Fruit fly (Drosophila melanogaster) whole organism, embryonic: Measurements from ENCODE around the gene Parg.
A peak's percentile ranks its signal among the peaks of the same experiment; 100 is the strongest.

Experiments used
- Asciz ChIP-seq: fragments of 200-800 bp; sonication (Bioruptor generic); optimal IDR thresholded peaks from 2 replicates; lab custom pipeline; 2017; ENCODE audit warnings: missing biosample characterization, mild to moderate bottlenecking, missing genetic modification characterization, missing genetic modification reagents
- Blimp-1 ChIP-seq: fragments of 200-800 bp; sonication (Bioruptor generic); optimal IDR thresholded peaks from 3 replicates; lab custom pipeline; 2018; ENCODE audit warnings: missing biosample characterization, missing genetic modification characterization, mild to moderate bottlenecking, moderate library complexity, missing genetic modification reagents
- CG11723 ChIP-seq: fragments of 200-800 bp; sonication (Bioruptor generic); optimal IDR thresholded peaks from 2 replicates; lab custom pipeline; 2017; ENCODE audit warnings: missing biosample characterization, mild to moderate bottlenecking, missing genetic modification characterization
- CG12071 ChIP-seq: fragments of 200-800 bp; sonication (Bioruptor generic); optimal IDR thresholded peaks from 3 replicates; lab custom pipeline; 2018; ENCODE audit warnings: missing biosample characterization, mild to moderate bottlenecking, missing genetic modification characterization
- CG12299 ChIP-seq: fragments of 200-800 bp; sonication (Bioruptor generic); optimal IDR thresholded peaks from 2 replicates; lab custom pipeline; 2018; ENCODE audit warnings: missing biosample characterization, mild to moderate bottlenecking, missing genetic modification characterization
- CG13287 ChIP-seq: fragments of 200-800 bp; sonication (Bioruptor generic); IDR thresholded peaks from 2 replicates; pipeline ENCODE4 v1.3.6; 2022; ENCODE audit warnings: missing biosample characterization, missing genetic modification characterization; ENCODE audit not compliant: partially characterized antibody
- CG15514 ChIP-seq: fragments of 200-800 bp; sonication (Bioruptor generic); optimal IDR thresholded peaks from 3 replicates; lab custom pipeline; 2017; ENCODE audit warnings: missing biosample characterization, missing genetic modification characterization, mild to moderate bottlenecking, moderate library complexity, missing genetic modification reagents
- CG16813 ChIP-seq: fragments of 200-800 bp; sonication (Bioruptor generic); IDR thresholded peaks from 3 replicates; pipeline ENCODE4 v1.3.6; 2022; ENCODE audit warnings: missing biosample characterization, missing genetic modification characterization; ENCODE audit not compliant: partially characterized antibody
- CG17328 ChIP-seq: fragments of 200-800 bp; sonication (Bioruptor generic); IDR thresholded peaks from 2 replicates; pipeline ENCODE4 v1.3.6; 2022; ENCODE audit warnings: missing biosample characterization, missing genetic modification characterization
- CG17912 ChIP-seq: fragments of 200-800 bp; sonication (Bioruptor generic); optimal IDR thresholded peaks from 2 replicates; lab custom pipeline; 2018; ENCODE audit warnings: missing biosample characterization, mild to moderate bottlenecking, missing genetic modification characterization
- CG3163 ChIP-seq: fragments of 200-800 bp; sonication (Bioruptor generic); optimal IDR thresholded peaks from 3 replicates; lab custom pipeline; 2016; ENCODE audit warnings: missing biosample characterization, missing genetic modification characterization
- CG34422 ChIP-seq: fragments of 200-800 bp; sonication (Bioruptor generic); IDR thresholded peaks from 3 replicates; pipeline ENCODE4 v1.3.6; 2022; ENCODE audit warnings: missing biosample characterization, missing genetic modification characterization
- CG4282 ChIP-seq: fragments of 200-800 bp; sonication (Bioruptor generic); optimal IDR thresholded peaks from 2 replicates; lab custom pipeline; 2016; ENCODE audit warnings: missing biosample characterization, missing genetic modification characterization
- CG4424 ChIP-seq: fragments of 200-800 bp; sonication (Bioruptor generic); optimal IDR thresholded peaks from 3 replicates; lab custom pipeline; 2016; ENCODE audit warnings: missing biosample characterization, missing genetic modification characterization
- CG4820 ChIP-seq: fragments of 200-800 bp; sonication (Bioruptor generic); optimal IDR thresholded peaks from 3 replicates; lab custom pipeline; 2016; ENCODE audit warnings: missing biosample characterization, missing genetic modification characterization
- CG6791 ChIP-seq: fragments of 200-800 bp; sonication (Bioruptor generic); IDR thresholded peaks from 3 replicates; pipeline ENCODE4 v1.3.6; 2022; ENCODE audit warnings: missing biosample characterization, missing genetic modification characterization; ENCODE audit not compliant: partially characterized antibody
- CG8281 ChIP-seq: fragments of 200-800 bp; sonication (Bioruptor generic); optimal IDR thresholded peaks from 2 replicates; lab custom pipeline; 2018; ENCODE audit warnings: missing biosample characterization, mild to moderate bottlenecking, missing genetic modification characterization, moderate library complexity
- CG9817 ChIP-seq: fragments of 200-800 bp; sonication (Bioruptor generic); optimal IDR thresholded peaks from 2 replicates; lab custom pipeline; 2018; ENCODE audit warnings: missing biosample characterization, mild to moderate bottlenecking, missing genetic modification characterization, moderate library complexity
- CoRest ChIP-seq: fragments of 200-800 bp; sonication (Bioruptor generic); optimal IDR thresholded peaks from 3 replicates; lab custom pipeline; 2018; ENCODE audit warnings: missing biosample characterization, mild to moderate bottlenecking, missing genetic modification characterization, moderate library complexity
- Dll ChIP-seq: fragments of 200-800 bp; sonication (Bioruptor generic); IDR thresholded peaks from 4 replicates; pipeline ENCODE4 v1.3.6; 2022; ENCODE audit warnings: missing biosample characterization, missing genetic modification characterization; ENCODE audit not compliant: partially characterized antibody
- Fer1 ChIP-seq: fragments of 200-800 bp; sonication (Bioruptor generic); optimal IDR thresholded peaks from 2 replicates; lab custom pipeline; 2017; ENCODE audit warnings: missing biosample characterization, mild to moderate bottlenecking, missing genetic modification characterization
- Jarid2 ChIP-seq: fragments of 200-800 bp; sonication (Bioruptor generic); optimal IDR thresholded peaks from 3 replicates; lab custom pipeline; 2017; ENCODE audit warnings: mild to moderate bottlenecking, missing biosample characterization, missing genetic modification reagents, missing genetic modification characterization
- Lhr ChIP-seq: fragments of 200-800 bp; sonication (Bioruptor generic); optimal IDR thresholded peaks from 3 replicates; lab custom pipeline; 2017; ENCODE audit warnings: mild to moderate bottlenecking, missing biosample characterization, missing genetic modification reagents, missing genetic modification characterization
- NK7.1 ChIP-seq: fragments of 200-800 bp; sonication (Bioruptor generic); optimal IDR thresholded peaks from 3 replicates; lab custom pipeline; 2016; ENCODE audit warnings: missing biosample characterization, missing genetic modification characterization
- Oaz ChIP-seq: fragments of 200-800 bp; sonication (Bioruptor generic); IDR thresholded peaks from 2 replicates; pipeline ENCODE4 v1.3.6; 2022; ENCODE audit warnings: missing biosample characterization, missing genetic modification characterization
- Six4 ChIP-seq: fragments of 200-800 bp; sonication (Bioruptor generic); optimal IDR thresholded peaks from 2 replicates; lab custom pipeline; 2016; ENCODE audit warnings: missing biosample characterization, missing genetic modification characterization
- Sry-β ChIP-seq: fragments of 200-800 bp; sonication (Bioruptor generic); optimal IDR thresholded peaks from 2 replicates; lab custom pipeline; 2018; ENCODE audit warnings: missing biosample characterization, mild to moderate bottlenecking, missing genetic modification characterization, moderate library complexity
- bab2 ChIP-seq: fragments of 200-800 bp; sonication (Bioruptor generic); optimal IDR thresholded peaks from 2 replicates; lab custom pipeline; 2016; ENCODE audit warnings: missing biosample characterization, missing genetic modification characterization
- cad ChIP-seq: fragments of >200 bp; optimal IDR thresholded peaks from 2 replicates; lab custom pipeline; 2017; ENCODE audit warnings: missing biosample characterization, missing genetic modification characterization
- crol ChIP-seq: fragments of 200-800 bp; sonication (Bioruptor generic); IDR thresholded peaks from 2 replicates; pipeline ENCODE4 v1.3.6; 2022; ENCODE audit warnings: missing biosample characterization, missing genetic modification characterization
- crp ChIP-seq, 2 experiments: fragments of 200-800 bp; sonication (Bioruptor generic); optimal IDR thresholded peaks; 2 replicates in 1 of 2; 3 replicates in 1 of 2; lab custom pipeline; 2017; ENCODE audit warnings: missing biosample characterization in 2 of 2, missing genetic modification characterization in 2 of 2, mild to moderate bottlenecking in 1 of 2, moderate library complexity in 1 of 2
- dan ChIP-seq: fragments of 200-800 bp; sonication (Bioruptor generic); IDR thresholded peaks from 2 replicates; pipeline ENCODE4 v1.3.6; 2022; ENCODE audit warnings: missing biosample characterization, missing genetic modification characterization
- dati ChIP-seq: fragments of 200-800 bp; sonication (Bioruptor generic); IDR thresholded peaks from 2 replicates; pipeline ENCODE4 v1.3.6; 2022; ENCODE audit warnings: missing biosample characterization, missing genetic modification characterization
- exex ChIP-seq: fragments of 200-800 bp; sonication (Bioruptor generic); optimal IDR thresholded peaks from 4 replicates; lab custom pipeline; 2018; ENCODE audit warnings: missing biosample characterization, mild to moderate bottlenecking, missing genetic modification characterization, moderate library complexity
- ftz-f1 ChIP-seq: fragments of 200-800 bp; sonication (Bioruptor generic); optimal IDR thresholded peaks from 2 replicates; lab custom pipeline; 2016; ENCODE audit warnings: missing biosample characterization, missing genetic modification characterization
- gcm2 ChIP-seq: fragments of 200-800 bp; sonication (Bioruptor generic); optimal IDR thresholded peaks from 2 replicates; lab custom pipeline; 2016; ENCODE audit warnings: missing biosample characterization, missing genetic modification characterization
- lmd ChIP-seq: fragments of 200-800 bp; sonication (Bioruptor generic); IDR thresholded peaks from 2 replicates; pipeline ENCODE4 v1.3.6; 2022; ENCODE audit warnings: missing biosample characterization, missing genetic modification characterization
- luna ChIP-seq: fragments of 200-800 bp; sonication (Bioruptor generic); optimal IDR thresholded peaks from 2 replicates; lab custom pipeline; 2016; ENCODE audit warnings: missing biosample characterization, missing genetic modification characterization
- nerfin-1 ChIP-seq: fragments of 200-800 bp; sonication (Bioruptor generic); optimal IDR thresholded peaks from 3 replicates; lab custom pipeline; 2019; ENCODE audit warnings: missing biosample characterization, mild to moderate bottlenecking, missing genetic modification characterization, moderate library complexity
- peb ChIP-seq: fragments of 200-800 bp; sonication (Bioruptor generic); IDR thresholded peaks from 2 replicates; pipeline ENCODE4 v1.3.6; 2022; ENCODE audit warnings: missing biosample characterization, missing genetic modification characterization
- pnt ChIP-seq: fragments of 200-800 bp; sonication (Bioruptor generic); optimal IDR thresholded peaks from 3 replicates; lab custom pipeline; 2016; ENCODE audit warnings: missing biosample characterization, missing genetic modification characterization
- sim ChIP-seq: fragments of 200-800 bp; sonication (Bioruptor generic); IDR thresholded peaks from 2 replicates; pipeline ENCODE4 v1.3.6; 2022; ENCODE audit warnings: missing biosample characterization, missing genetic modification characterization
- sima ChIP-seq: fragments of 200-800 bp; sonication (Bioruptor generic); optimal IDR thresholded peaks from 2 replicates; lab custom pipeline; 2016; ENCODE audit warnings: missing biosample characterization, missing genetic modification characterization
- tgo ChIP-seq: fragments of 200-800 bp; sonication (Bioruptor generic); IDR thresholded peaks from 3 replicates; pipeline ENCODE4 v1.3.6; 2022; ENCODE audit warnings: missing biosample characterization, missing genetic modification characterization

Gene Parg

DNA sequence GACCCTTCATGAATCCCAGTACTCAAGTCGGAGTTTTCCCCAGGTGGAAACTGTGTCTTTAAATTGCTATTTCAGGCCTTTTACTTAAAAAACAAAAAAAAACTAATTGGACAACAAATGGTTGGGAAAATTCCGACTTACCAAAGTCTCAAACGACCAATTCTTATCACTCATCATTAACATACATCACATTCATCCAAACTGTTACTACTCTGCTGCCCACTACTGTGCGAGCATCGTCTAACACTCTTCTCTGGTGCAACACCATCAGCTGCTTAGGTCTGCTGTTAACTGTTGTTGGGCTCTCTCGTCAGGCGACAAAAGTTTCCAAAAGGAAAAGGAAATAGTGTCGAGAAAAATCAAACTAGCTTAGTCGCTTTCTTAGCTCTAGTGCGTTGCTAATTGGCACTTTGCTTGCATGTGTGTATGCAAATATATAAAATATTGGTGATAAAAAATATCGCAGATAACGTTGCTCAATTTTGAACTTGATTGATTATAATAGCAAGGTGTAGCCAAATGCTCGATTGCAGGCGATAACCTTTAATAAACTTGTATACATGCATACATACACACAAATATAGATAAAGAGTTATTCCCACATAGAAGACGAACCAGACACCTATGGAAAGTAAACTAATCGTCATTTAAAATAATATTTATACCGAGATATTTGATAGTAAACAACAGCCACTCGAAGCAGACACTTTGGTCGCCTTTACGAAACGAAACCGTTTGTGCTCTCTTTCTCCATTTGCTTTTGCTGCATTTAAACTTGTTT, 22.9 kb upstream of the Parg start (continued):
- TF ChIP-seq nerfin-1 (tag; lab: Kevin White, UChicago) (peak; percentile 55), cad (GFP tag; lab: Kevin White, UChicago) (no peak), dan (GFP tag; lab: Robert Waterston, UW) (no peak)

DNA sequence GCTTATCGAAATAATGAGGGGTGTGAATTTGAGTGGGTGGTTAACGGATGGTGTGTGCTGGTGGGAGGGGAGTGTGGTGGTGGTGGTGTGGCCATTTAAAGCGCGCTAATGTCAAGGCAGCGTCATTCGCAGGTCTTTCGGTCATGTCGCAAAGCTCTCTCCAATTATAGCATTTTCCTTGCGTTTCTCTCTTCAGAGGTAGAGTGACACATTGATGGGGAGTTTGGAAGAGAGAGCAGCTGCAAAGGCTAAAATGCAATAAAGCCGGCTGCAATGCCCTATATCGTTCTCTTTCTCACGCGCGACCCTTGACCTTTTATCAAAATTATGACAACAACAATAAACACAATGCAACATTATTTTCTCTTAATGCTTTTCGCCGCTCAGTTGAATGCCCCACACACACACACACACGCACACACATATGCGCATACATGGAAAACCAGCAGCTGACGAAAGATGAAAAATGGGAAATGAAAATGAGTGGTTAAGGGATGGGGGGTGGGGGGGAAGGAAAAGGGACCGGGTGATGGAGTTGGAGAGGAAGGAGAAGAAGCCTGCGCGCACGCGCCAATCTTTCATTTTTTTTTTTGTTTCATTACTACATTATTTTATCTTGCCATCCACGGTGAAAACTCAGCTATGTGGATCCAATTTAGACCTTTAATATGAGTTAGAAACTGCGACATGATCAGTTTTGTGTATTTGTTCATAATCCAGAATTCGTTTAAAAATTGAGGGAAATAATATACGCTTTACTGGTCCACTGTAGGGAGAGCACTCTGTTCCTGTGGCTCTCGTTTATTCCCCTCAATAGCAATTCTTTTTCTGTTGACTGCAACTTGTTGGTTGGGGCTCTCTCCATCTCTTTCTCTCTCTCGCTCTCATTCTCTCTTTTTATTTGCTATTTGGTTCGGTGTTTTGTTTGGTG, 20.6 kb upstream of the Parg start:
- TF ChIP-seq CG17328 (GFP tag; lab: Robert Waterston, UW) (peak; percentile 79), CG12299 (tag; lab: Kevin White, UChicago) (peak; percentile 23), crp (GFP tag; optimal IDR thresholded peaks at IDR 0.05; lab: Kevin White, UChicago) (peak in 1 of 2 experiments; percentile 56), CG12071 (GFP tag; lab: Kevin White, UChicago) (peak; percentile 81), Fer1 (GFP tag; lab: Kevin White, UChicago) (peak; percentile 81), CG16813 (GFP tag; lab: Robert Waterston, UW) (no peak), tgo (peak; percentile 76), gcm2 (peak; percentile 31), peb (GFP tag; lab: Robert Waterston, UW) (peak; percentile 70; the same call in 1 of the 2 replicates), CG11723 (GFP tag; lab: Kevin White, UChicago) (peak; percentile 74), CG17912 (GFP tag; lab: Kevin White, UChicago) (no peak), Six4 (GFP tag; lab: Kevin White, UChicago) (peak; percentile 37), exex (tag; lab: Kevin White, UChicago) (peak; percentile 16), crol (GFP tag; lab: Robert Waterston, UW) (peak; percentile 95), CG4820 (GFP tag; lab: Kevin White, UChicago) (peak; percentile 61), Blimp-1 (GFP tag; lab: Kevin White, UChicago) (peak; percentile 69), CG13287 (GFP tag; lab: Robert Waterston, UW) (no peak), dati (GFP tag; lab: Robert Waterston, UW) (no peak), CG34422 (GFP tag; lab: Robert Waterston, UW) (peak; percentile 84), sim (GFP tag; lab: Robert Waterston, UW) (0 out of 2 replicates have a peak, but pooled peaks have one; percentile 46), bab2 (GFP tag; lab: Kevin White, UChicago) (peak; percentile 80), pnt (GFP tag; lab: Kevin White, UChicago) (peak; percentile 76), luna (no peak), ftz-f1 (GFP tag; lab: Kevin White, UChicago) (no peak), CG9817 (tag; lab: Kevin White, UChicago) (peak; percentile 68), Oaz (GFP tag; lab: Robert Waterston, UW) (no peak), CG6791 (GFP tag; lab: Robert Waterston, UW) (no peak; the same call in 2 of the 3 replicates), Sry-β (GFP tag; lab: Kevin White, UChicago) (peak; percentile 1), sima (GFP tag; lab: Kevin White, UChicago) (no peak), CG8281 (tag; lab: Kevin White, UChicago) (peak; percentile 55), CG15514 (GFP tag; lab: Kevin White, UChicago) (peak; percentile 49), Dll (GFP tag; lab: Robert Waterston, UW) (no peak), Jarid2 (peak; percentile 38), CG4424 (GFP tag; lab: Kevin White, UChicago) (peak; percentile 71), CoRest (tag; lab: Kevin White, UChicago) (peak; percentile 80), lmd (GFP tag; lab: Robert Waterston, UW) (peak; percentile 79), CG3163 (GFP tag; lab: Kevin White, UChicago) (peak; percentile 84), Lhr (GFP tag; lab: Kevin White, UChicago) (peak; percentile 43), CG4282 (GFP tag; lab: Kevin White, UChicago) (peak; percentile 23), Asciz (GFP tag; lab: Kevin White, UChicago) (peak; percentile 64), NK7.1 (GFP tag; lab: Kevin White, UChicago) (peak; percentile 68)
